Fruit fly (Drosophila melanogaster): ENCODE data around the gene CG12426.

Gene CG12426

DNA sequence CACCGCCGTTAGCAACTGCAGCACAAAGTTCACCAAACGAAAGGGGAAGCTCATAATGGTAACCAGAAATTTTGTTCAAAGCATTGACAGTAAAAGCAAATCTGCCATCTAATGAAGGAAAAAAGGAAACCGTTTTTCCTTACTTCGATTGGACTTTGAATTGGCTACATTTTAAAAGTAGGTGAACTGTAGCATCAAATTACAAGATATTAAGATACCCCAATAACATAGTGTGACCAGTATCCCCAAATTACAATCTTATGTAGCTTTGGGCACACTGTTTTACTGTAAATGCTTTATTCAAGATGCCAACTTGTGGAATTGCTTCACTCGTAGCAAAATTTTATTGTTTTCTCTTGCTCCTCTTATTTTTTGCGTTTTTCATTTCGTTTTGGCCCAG lies at the start of gene CG12426:
Gene CG12426 (minus strand): TSS at position 101 of the 400 bp plus-strand sequence.
- TF ChIP-seq vnd (GFP tag; IDR thresholded peaks at IDR 0.05; ENCODE audit: partially characterized antibody) = no peak
- TF ChIP-seq nmo (GFP tag; optimal IDR thresholded peaks at IDR 0.05) = no peak
- TF ChIP-seq CG1603 (tag; optimal IDR thresholded peaks at IDR 0.05) = no peak
- TF ChIP-seq cas (GFP tag; IDR thresholded peaks at IDR 0.05) = no peak
- TF ChIP-seq CG8281 (tag; optimal IDR thresholded peaks at IDR 0.05) = no peak
- no peak for TF ChIP-seq ems (GFP tag; optimal IDR thresholded peaks at IDR 0.05)
- TF ChIP-seq stwl (tag; optimal IDR thresholded peaks at IDR 0.05) = peak; percentile 41
- TF ChIP-seq NK7.1 (GFP tag; optimal IDR thresholded peaks at IDR 0.05) = no peak
- no peak for TF ChIP-seq shn (GFP tag; optimal IDR thresholded peaks at IDR 0.05)

DNA sequence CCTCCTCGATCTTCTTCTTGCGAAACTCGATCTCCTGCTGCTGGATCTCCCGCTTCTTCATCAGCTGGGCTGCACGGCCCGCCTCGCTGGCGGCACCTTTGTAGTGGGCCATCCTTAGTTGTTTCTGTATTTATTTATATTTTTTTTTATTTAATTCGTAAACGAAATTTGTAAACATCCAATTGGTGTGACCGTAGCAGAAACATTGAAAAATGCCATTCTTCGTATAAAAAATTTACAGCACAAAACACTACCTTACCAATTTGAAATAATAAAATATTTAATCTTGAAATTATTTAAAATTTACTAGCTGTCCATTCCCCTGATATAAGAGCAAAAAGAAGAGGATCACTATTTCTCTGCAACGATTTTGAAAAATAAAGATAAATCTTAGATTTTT lies 48.7 kb upstream of the CG12426 start, which contains the start of gene CG12259:
Gene CG12259 (minus strand): TSS at position 207 of the 400 bp plus-strand sequence.
- TF ChIP-seq fd102C (GFP tag; optimal IDR thresholded peaks at IDR 0.05) = no peak
- TF ChIP-seq CG12659 (GFP tag; optimal IDR thresholded peaks at IDR 0.05) = no peak
- TF ChIP-seq slbo (GFP tag; IDR thresholded peaks at IDR 0.05) = no peak
- TF ChIP-seq CG10543 (GFP tag; optimal IDR thresholded peaks at IDR 0.05) = no peak
- no peak for TF ChIP-seq CG17186 (GFP tag; optimal IDR thresholded peaks at IDR 0.05)
- no peak for TF ChIP-seq fd64A (GFP tag; optimal IDR thresholded peaks at IDR 0.05)
- TF ChIP-seq Optix (GFP tag; IDR thresholded peaks at IDR 0.05) = no peak
- TF ChIP-seq pzg (GFP tag; optimal IDR thresholded peaks at IDR 0.05) = peak; percentile 12
- peak; percentile 25 for TF ChIP-seq MESR4 (GFP tag; optimal IDR thresholded peaks at IDR 0.05)
- TF ChIP-seq tup (GFP tag; optimal IDR thresholded peaks at IDR 0.05) = no peak
- TF ChIP-seq gem (tag; optimal IDR thresholded peaks at IDR 0.05) = peak; percentile 29
- TF ChIP-seq seq (GFP tag; IDR thresholded peaks at IDR 0.05) = no peak
- TF ChIP-seq D19A (tag; optimal IDR thresholded peaks at IDR 0.05) = no peak
- TF ChIP-seq Side (GFP tag; optimal IDR thresholded peaks at IDR 0.05) = no peak
- TF ChIP-seq Sry-β (GFP tag; optimal IDR thresholded peaks at IDR 0.05) = peak; percentile 48
- peak; percentile 59 for TF ChIP-seq MBD-R2 (GFP tag; IDR thresholded peaks at IDR 0.05)
- TF ChIP-seq CG9797 (GFP tag; optimal IDR thresholded peaks at IDR 0.05) = peak; percentile 35
- TF ChIP-seq tna (GFP tag; IDR thresholded peaks at IDR 0.05; ENCODE audit: partially characterized antibody) = no peak
- peak; percentile 14 for TF ChIP-seq CG2116 (GFP tag; optimal IDR thresholded peaks at IDR 0.05)
- peak; percentile 56 for TF ChIP-seq gfzf (GFP tag; optimal IDR thresholded peaks at IDR 0.05)
- TF ChIP-seq CG4617 (GFP tag; optimal IDR thresholded peaks at IDR 0.05; ENCODE audit: borderline replicate concordance) = no peak
- peak; percentile 76 for TF ChIP-seq row (GFP tag; IDR thresholded peaks at IDR 0.05)
- peak; percentile 14 for TF ChIP-seq CG17829 (tag; optimal IDR thresholded peaks at IDR 0.05)
- TF ChIP-seq Opbp (GFP tag; IDR thresholded peaks at IDR 0.05; ENCODE audit: partially characterized antibody) = no peak
- no peak for TF ChIP-seq Mrtf (GFP tag; IDR thresholded peaks at IDR 0.05)
- TF ChIP-seq YL-1 (GFP tag; optimal IDR thresholded peaks at IDR 0.05) = peak; percentile 13
- no peak for TF ChIP-seq CG34376 (GFP tag; optimal IDR thresholded peaks at IDR 0.05)
- no peak for TF ChIP-seq lbe (GFP tag; optimal IDR thresholded peaks at IDR 0.05)
- TF ChIP-seq ATbp (GFP tag; optimal IDR thresholded peaks at IDR 0.05) = peak; percentile 7
- TF ChIP-seq CG2678 (tag; optimal IDR thresholded peaks at IDR 0.05) = peak; percentile 34
- TF ChIP-seq ase (GFP tag; IDR thresholded peaks at IDR 0.05) = no peak
- TF ChIP-seq chif (GFP tag; optimal IDR thresholded peaks at IDR 0.05) = no peak
- TF ChIP-seq wor (GFP tag; IDR thresholded peaks at IDR 0.05) = no peak
- TF ChIP-seq Nf-YC (tag; optimal IDR thresholded peaks at IDR 0.05) = peak; percentile 12
- no peak for TF ChIP-seq D (optimal IDR thresholded peaks at IDR 0.05)
- no peak for TF ChIP-seq D (GFP tag; optimal IDR thresholded peaks at IDR 0.05)
- TF ChIP-seq CG3995 (GFP tag; optimal IDR thresholded peaks at IDR 0.05) = no peak
- TF ChIP-seq inv (GFP tag; IDR thresholded peaks at IDR 0.05; ENCODE audit: partially characterized antibody) = no peak
- no peak for TF ChIP-seq zfh2 (GFP tag; optimal IDR thresholded peaks at IDR 0.05)
- no peak for TF ChIP-seq ab (GFP tag; optimal IDR thresholded peaks at IDR 0.05)
- TF ChIP-seq ems (GFP tag; optimal IDR thresholded peaks at IDR 0.05) = no peak
- 0 out of 2 replicates have a peak, but pooled peaks have one; percentile 21 for TF ChIP-seq E2f2 (GFP tag; IDR thresholded peaks at IDR 0.05)

All from whole organism, embryonic.